Fruit fly (Drosophila melanogaster): Measurements from ENCODE around the gene Taf7.
A peak's percentile ranks its signal among the peaks of the same experiment; 100 is the strongest.

Taf7 gene

DNA sequence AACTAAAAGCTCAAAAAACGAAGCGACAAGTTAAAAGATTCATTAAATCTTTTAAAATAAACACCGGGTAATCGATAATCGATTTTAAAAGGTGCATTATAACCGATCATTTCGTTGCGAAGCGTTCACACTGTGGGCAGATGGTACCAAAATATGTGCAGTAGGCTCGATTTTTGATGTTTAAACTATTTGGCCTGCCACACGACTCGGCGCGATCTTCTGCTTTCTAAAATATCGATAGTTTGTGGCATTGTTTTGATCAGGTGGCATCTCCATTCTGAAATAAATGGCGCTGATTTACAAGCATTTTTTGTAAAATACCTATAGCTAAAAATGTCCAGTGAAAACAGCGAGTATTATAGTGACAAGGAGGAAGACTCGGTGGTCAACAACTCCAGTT is 13.1 kb downstream of the Taf7 start, which contains the start of the genes CG10445 and lds (continued):
- TF ChIP-seq CG14860 (GFP tag; IDR thresholded peaks at IDR 0.05; ENCODE audit: partially characterized antibody) (peak; percentile 88), CG6683 (GFP tag; optimal IDR thresholded peaks at IDR 0.05) (no peak), CG8924 (tag; optimal IDR thresholded peaks at IDR 0.05) (no peak), Ssrp (tag; optimal IDR thresholded peaks at IDR 0.05) (no peak), Neu2 (GFP tag; optimal IDR thresholded peaks at IDR 0.05; ENCODE audit: borderline replicate concordance) (no peak), chm (GFP tag; IDR thresholded peaks at IDR 0.05) (no peak), ewg (GFP tag; optimal IDR thresholded peaks at IDR 0.05) (no peak), CG4854 (GFP tag; optimal IDR thresholded peaks at IDR 0.05) (no peak), CG12071 (GFP tag; optimal IDR thresholded peaks at IDR 0.05) (no peak), CG15011 (GFP tag; optimal IDR thresholded peaks at IDR 0.05) (no peak), pros (GFP tag; optimal IDR thresholded peaks at IDR 0.05) (no peak), CG15479 (GFP tag; optimal IDR thresholded peaks at IDR 0.05) (no peak), usp (GFP tag; optimal IDR thresholded peaks at IDR 0.05) (no peak), CG2116 (GFP tag; optimal IDR thresholded peaks at IDR 0.05) (peak; percentile 93), Dp (GFP tag; optimal IDR thresholded peaks at IDR 0.05) (peak; percentile 87), disco-r (GFP tag; optimal IDR thresholded peaks at IDR 0.05) (no peak), bigmax (GFP tag; optimal IDR thresholded peaks at IDR 0.05) (no peak), luna (GFP tag; optimal IDR thresholded peaks at IDR 0.05) (no peak), B-H1 (GFP tag; IDR thresholded peaks at IDR 0.05) (no peak), pum (GFP tag; optimal IDR thresholded peaks at IDR 0.05) (no peak), CG7839 (tag; optimal IDR thresholded peaks at IDR 0.05) (no peak), CG15514 (GFP tag; optimal IDR thresholded peaks at IDR 0.05) (peak; percentile 57), sr (GFP tag; IDR thresholded peaks at IDR 0.05) (no peak), HLH54F (GFP tag; optimal IDR thresholded peaks at IDR 0.05) (peak; percentile 29), gfzf (GFP tag; optimal IDR thresholded peaks at IDR 0.05) (peak; percentile 48), sd (tag; optimal IDR thresholded peaks at IDR 0.05) (no peak), HLH3B (GFP tag; IDR thresholded peaks at IDR 0.05) (no peak), dmrt99B (tag; optimal IDR thresholded peaks at IDR 0.05) (no peak), CG9932 (GFP tag; IDR thresholded peaks at IDR 0.05) (peak; percentile 47), Sin3A (optimal IDR thresholded peaks at IDR 0.05) (peak; percentile 75), crol (GFP tag; IDR thresholded peaks at IDR 0.05) (no peak), Sry-δ (GFP tag; optimal IDR thresholded peaks at IDR 0.05) (peak; percentile 86), HmgZ (tag; optimal IDR thresholded peaks at IDR 0.05) (peak; percentile 27), fu2 (GFP tag; optimal IDR thresholded peaks at IDR 0.05) (no peak), CG11723 (GFP tag; optimal IDR thresholded peaks at IDR 0.05) (no peak), Xbp1 (GFP tag; optimal IDR thresholded peaks at IDR 0.05) (peak; percentile 32), stwl (tag; optimal IDR thresholded peaks at IDR 0.05) (peak; percentile 90), tgo (GFP tag; IDR thresholded peaks at IDR 0.05) (no peak), pho (GFP tag; optimal IDR thresholded peaks at IDR 0.05) (no peak), Ets65A (GFP tag) (peak; percentile 86), CG34422 (GFP tag; IDR thresholded peaks at IDR 0.05) (no peak), sna (GFP tag; IDR thresholded peaks at IDR 0.05; ENCODE audit: partially characterized antibody) (peak; percentile 90), knrl (GFP tag; IDR thresholded peaks at IDR 0.05; ENCODE audit: partially characterized antibody) (peak; percentile 89), ara (GFP tag; IDR thresholded peaks at IDR 0.05) (no peak), sob (GFP tag; IDR thresholded peaks at IDR 0.05) (peak; percentile 22; the same call in 1 of the 2 replicates), CG6791 (GFP tag; IDR thresholded peaks at IDR 0.05; ENCODE audit: partially characterized antibody) (peak; percentile 93), Opbp (GFP tag; IDR thresholded peaks at IDR 0.05; ENCODE audit: partially characterized antibody) (peak; percentile 91), Tbp (GFP tag; optimal IDR thresholded peaks at IDR 0.05) (no peak), E2f1 (GFP tag; IDR thresholded peaks at IDR 0.05) (no peak), chn (GFP tag; optimal IDR thresholded peaks at IDR 0.05) (peak; percentile 11), CG11504 (tag; optimal IDR thresholded peaks at IDR 0.05) (no peak), ERR (GFP tag; optimal IDR thresholded peaks at IDR 0.05) (no peak)

All from whole organism, embryonic.